Fruit fly (Drosophila melanogaster) whole organism, pupa: Measurements from ENCODE around the gene PlexA.

Source experiments
- CG10348 ChIP-seq: fragments of 200-800 bp; sonication (Bioruptor generic); IDR thresholded peaks from 2 replicates; pipeline ENCODE4 v1.3.6; 2022; ENCODE audit warnings: missing biosample characterization, missing genetic modification characterization
- CG12605 ChIP-seq: fragments of 200-800 bp; sonication (Bioruptor generic); IDR thresholded peaks from 2 replicates; pipeline ENCODE4 v1.3.6; 2022; ENCODE audit warnings: missing biosample characterization, missing genetic modification characterization
- CG13204 ChIP-seq: fragments of 200-800 bp; sonication (Bioruptor generic); optimal IDR thresholded peaks from 2 replicates; lab custom pipeline; 2018; ENCODE audit warnings: missing biosample characterization, mild to moderate bottlenecking, missing genetic modification characterization, moderate library complexity
- CG14655 ChIP-seq: fragments of 200-800 bp; sonication (Bioruptor generic); optimal IDR thresholded peaks from 3 replicates; lab custom pipeline; 2017; ENCODE audit warnings: mild to moderate bottlenecking, missing biosample characterization, missing genetic modification reagents, missing genetic modification characterization
- CG15710 ChIP-seq: fragments of 200-800 bp; sonication (Bioruptor generic); optimal IDR thresholded peaks from 2 replicates; lab custom pipeline; 2018; ENCODE audit warnings: missing biosample characterization, mild to moderate bottlenecking, missing genetic modification characterization, moderate library complexity
- CG17806 ChIP-seq: fragments of 200-800 bp; sonication (Bioruptor generic); optimal IDR thresholded peaks from 2 replicates; lab custom pipeline; 2018; ENCODE audit warnings: missing biosample characterization, mild to moderate bottlenecking, missing genetic modification characterization, moderate library complexity
- CG32121 ChIP-seq: fragments of 200-800 bp; sonication (Bioruptor generic); IDR thresholded peaks from 2 replicates; pipeline ENCODE4 v1.3.6; 2022; ENCODE audit warnings: missing biosample characterization, missing genetic modification characterization
- CG34367 ChIP-seq: fragments of 200-800 bp; sonication (Bioruptor generic); optimal IDR thresholded peaks from 2 replicates; lab custom pipeline; 2018; ENCODE audit warnings: missing biosample characterization, mild to moderate bottlenecking, missing genetic modification characterization
- CG4496 ChIP-seq: fragments of 200-800 bp; sonication (Bioruptor generic); IDR thresholded peaks from 3 replicates; pipeline ENCODE4 v1.3.6; 2022; ENCODE audit warnings: missing biosample characterization, missing genetic modification characterization
- CG8159 ChIP-seq: fragments of 200-800 bp; sonication (Bioruptor generic); optimal IDR thresholded peaks from 3 replicates; lab custom pipeline; 2018; ENCODE audit warnings: missing biosample characterization, mild to moderate bottlenecking, missing genetic modification characterization, moderate library complexity
- CG8301 ChIP-seq: fragments of 200-800 bp; sonication (Bioruptor generic); optimal IDR thresholded peaks from 2 replicates; lab custom pipeline; 2018; ENCODE audit warnings: missing biosample characterization, mild to moderate bottlenecking, missing genetic modification characterization
- CG9948 ChIP-seq: fragments of 200-800 bp; sonication (Bioruptor generic); optimal IDR thresholded peaks from 2 replicates; lab custom pipeline; 2018; ENCODE audit warnings: missing biosample characterization, mild to moderate bottlenecking, missing genetic modification characterization, moderate library complexity
- D1 ChIP-seq: fragments of 200-800 bp; sonication (Bioruptor generic); optimal IDR thresholded peaks from 2 replicates; lab custom pipeline; 2018; ENCODE audit warnings: missing biosample characterization, mild to moderate bottlenecking, missing genetic modification characterization, moderate library complexity
- EcR ChIP-seq: fragments of 200-800 bp; sonication (Bioruptor generic); optimal IDR thresholded peaks from 3 replicates; lab custom pipeline; 2019; ENCODE audit warnings: missing biosample characterization, missing genetic modification characterization, mild to moderate bottlenecking, moderate library complexity, missing genetic modification reagents
- Pif1A ChIP-seq: fragments of 200-800 bp; sonication (Bioruptor generic); optimal IDR thresholded peaks from 3 replicates; lab custom pipeline; 2016; ENCODE audit warnings: missing biosample characterization, missing genetic modification characterization
- Pif1B ChIP-seq: fragments of 200-800 bp; sonication (Bioruptor generic); optimal IDR thresholded peaks from 3 replicates; lab custom pipeline; 2016; ENCODE audit warnings: missing biosample characterization, missing genetic modification characterization
- Snoo ChIP-seq: fragments of 200-800 bp; sonication (Bioruptor generic); optimal IDR thresholded peaks from 3 replicates; lab custom pipeline; 2017; ENCODE audit warnings: missing biosample characterization, mild to moderate bottlenecking, missing genetic modification characterization, inconsistent platforms
- gl ChIP-seq: fragments of 200-800 bp; sonication (Bioruptor generic); optimal IDR thresholded peaks from 2 replicates; lab custom pipeline; 2018; ENCODE audit warnings: missing biosample characterization, mild to moderate bottlenecking, missing genetic modification characterization
- rn ChIP-seq: fragments of 200-800 bp; sonication (Bioruptor generic); IDR thresholded peaks from 2 replicates; pipeline ENCODE4 v1.3.6; 2022; ENCODE audit warnings: missing biosample characterization, missing genetic modification characterization

PlexA gene

dm6 chr4:982791-983407, 44.0 kb downstream of the PlexA start:
- TF ChIP-seq gl (tag; lab: Kevin White, UChicago) (no peak), Pif1B (GFP tag; lab: Kevin White, UChicago) (no peak), Pif1A (peak; percentile 14)

- TF ChIP-seq gl (tag; lab: Kevin White, UChicago): no peak
- TF ChIP-seq EcR (GFP tag; lab: Kevin White, UChicago): no peak
These were observed 45.7 kb downstream of the PlexA start for dm6 chr4:981157-981556.

dm6 chr4:980475-980856, 46.4 kb downstream of the PlexA start:
- TF ChIP-seq D1: peak; percentile 53
- no peak for TF ChIP-seq CG9948 (tag; lab: Kevin White, UChicago)

- TF ChIP-seq CG4496 (GFP tag; lab: Robert Waterston, UW) (no peak), Snoo (tag; lab: Kevin White, UChicago) (no peak), Pif1A (peak; percentile 25), rn (GFP tag; lab: Robert Waterston, UW) (no peak)
- TF ChIP-seq, all 21 proteins: peak for 1
These were observed 47.0 kb downstream of the PlexA start for dm6 chr4:979634-980474.

dm6 chr4:978439-978911, 48.4 kb downstream of the PlexA start, which contains the start of gene fuss:
TSS of gene fuss (minus strand) at chr4:978489.
- no peak for TF ChIP-seq D1
- no peak for TF ChIP-seq CG8301
- no peak for TF ChIP-seq CG4496 (GFP tag; lab: Robert Waterston, UW)
- TF ChIP-seq CG17806 (tag; lab: Kevin White, UChicago): no peak
- TF ChIP-seq Pif1A: no peak
- no peak for TF ChIP-seq CG12605 (GFP tag; lab: Robert Waterston, UW)
- no peak for TF ChIP-seq CG10348
- TF ChIP-seq EcR (GFP tag; lab: Kevin White, UChicago): no peak
- no peak for TF ChIP-seq rn (GFP tag; lab: Robert Waterston, UW)

dm6 chr4:976569-976968, 50.3 kb downstream of the PlexA start:
- TF ChIP-seq Pif1A (no peak), CG4496 (GFP tag; lab: Robert Waterston, UW) (no peak), CG32121 (GFP tag; lab: Robert Waterston, UW) (no peak), CG13204 (GFP tag; lab: Kevin White, UChicago) (no peak), rn (GFP tag; lab: Robert Waterston, UW) (no peak), Pif1B (GFP tag; lab: Kevin White, UChicago) (no peak), CG14655 (no peak), CG15710 (tag; lab: Kevin White, UChicago) (no peak), EcR (GFP tag; lab: Kevin White, UChicago) (no peak), CG12605 (GFP tag; lab: Robert Waterston, UW) (no peak), CG9948 (tag; lab: Kevin White, UChicago) (no peak), CG8159 (tag; lab: Kevin White, UChicago) (no peak), gl (tag; lab: Kevin White, UChicago) (no peak), CG17806 (tag; lab: Kevin White, UChicago) (no peak), CG34367 (tag; lab: Kevin White, UChicago) (no peak), CG8301 (no peak), D1 (no peak), CG10348 (no peak)

dm6 chr4:974632-975031, 52.3 kb downstream of the PlexA start:
- TF ChIP-seq CG8301 (no peak), gl (tag; lab: Kevin White, UChicago) (no peak), CG32121 (GFP tag; lab: Robert Waterston, UW) (no peak), CG9948 (tag; lab: Kevin White, UChicago) (no peak), CG15710 (tag; lab: Kevin White, UChicago) (no peak)

dm6 chr4:971084-971483, 55.8 kb downstream of the PlexA start:
- TF ChIP-seq CG8301 (no peak), CG13204 (GFP tag; lab: Kevin White, UChicago) (no peak)
